Fruit fly (Drosophila melanogaster) whole organism, embryonic: ENCODE data around the gene bsk.
A peak's percentile ranks its signal among the peaks of the same experiment; 100 is the strongest.

ENCODE experiments used
- Aef1 ChIP-seq: fragments of 200-800 bp; sonication (Bioruptor generic); IDR thresholded peaks from 3 replicates; pipeline ENCODE4 v1.3.6; 2022; ENCODE audit warnings: missing biosample characterization, missing genetic modification characterization
- CG10267 ChIP-seq: fragments of 200-800 bp; sonication (Bioruptor generic); optimal IDR thresholded peaks from 2 replicates; lab custom pipeline; 2018; ENCODE audit warnings: missing biosample characterization, mild to moderate bottlenecking, missing genetic modification characterization, moderate library complexity
- CG14710 ChIP-seq: fragments of 200-800 bp; sonication (Bioruptor generic); optimal IDR thresholded peaks from 3 replicates; lab custom pipeline; 2019; ENCODE audit warnings: missing biosample characterization, mild to moderate bottlenecking, missing genetic modification characterization, moderate library complexity
- CG17912 ChIP-seq: fragments of 200-800 bp; sonication (Bioruptor generic); optimal IDR thresholded peaks from 2 replicates; lab custom pipeline; 2018; ENCODE audit warnings: missing biosample characterization, mild to moderate bottlenecking, missing genetic modification characterization
- CG18476 ChIP-seq: fragments of 200-800 bp; sonication (Bioruptor generic); optimal IDR thresholded peaks from 2 replicates; lab custom pipeline; 2016; ENCODE audit warnings: missing biosample characterization, mild to moderate bottlenecking, missing genetic modification characterization
- CG2199 ChIP-seq: fragments of 200-800 bp; sonication (Bioruptor generic); IDR thresholded peaks from 3 replicates; pipeline ENCODE4 v1.3.6; 2022; ENCODE audit warnings: missing biosample characterization, missing genetic modification characterization
- CG30020 ChIP-seq: fragments of 200-800 bp; optimal IDR thresholded peaks from 2 replicates; lab custom pipeline; 2019; ENCODE audit warnings: missing biosample characterization, mild to moderate bottlenecking, missing genetic modification characterization, moderate library complexity
- CG34224 ChIP-seq: fragments of 200-800 bp; sonication (Bioruptor generic); IDR thresholded peaks from 3 replicates; pipeline ENCODE4 v1.3.6; 2022; ENCODE audit warnings: missing biosample characterization, missing genetic modification characterization; ENCODE audit not compliant: partially characterized antibody
- CG4730 ChIP-seq: fragments of 200-800 bp; sonication (Bioruptor generic); IDR thresholded peaks from 2 replicates; pipeline ENCODE4 v1.3.6; 2022; ENCODE audit warnings: missing biosample characterization, missing genetic modification characterization
- CG4820 ChIP-seq: fragments of 200-800 bp; sonication (Bioruptor generic); optimal IDR thresholded peaks from 3 replicates; lab custom pipeline; 2016; ENCODE audit warnings: missing biosample characterization, missing genetic modification characterization
- CG5245 ChIP-seq: fragments of 200-800 bp; sonication (Bioruptor generic); optimal IDR thresholded peaks from 3 replicates; lab custom pipeline; 2016; ENCODE audit warnings: missing biosample characterization, missing genetic modification characterization
- CG8281 ChIP-seq: fragments of 200-800 bp; sonication (Bioruptor generic); optimal IDR thresholded peaks from 2 replicates; lab custom pipeline; 2018; ENCODE audit warnings: missing biosample characterization, mild to moderate bottlenecking, missing genetic modification characterization, moderate library complexity
- CG9437 ChIP-seq: fragments of 200-800 bp; sonication (Bioruptor generic); optimal IDR thresholded peaks from 2 replicates; lab custom pipeline; 2018; ENCODE audit warnings: missing biosample characterization, mild to moderate bottlenecking, missing genetic modification characterization
- CHES-1-like ChIP-seq: fragments of 200-800 bp; sonication (Bioruptor generic); optimal IDR thresholded peaks from 2 replicates; lab custom pipeline; 2016; ENCODE audit warnings: missing biosample characterization, missing genetic modification characterization
- D ChIP-seq, 2 experiments: fragments of 200-800 bp in 1 of 2; fragments of >200 bp in 1 of 2; sonication (Bioruptor generic) in 1 of 2; optimal IDR thresholded peaks; 2 replicates in 1 of 2; 3 replicates in 1 of 2; lab custom pipeline; 2017; ENCODE audit warnings: mild to moderate bottlenecking in 1 of 2, missing biosample characterization in 1 of 2, missing genetic modification characterization in 1 of 2, missing genetic modification reagents in 1 of 2
- Dbx ChIP-seq: fragments of 200-800 bp; sonication (Bioruptor generic); IDR thresholded peaks from 3 replicates; pipeline ENCODE4 v1.3.6; 2022; ENCODE audit warnings: missing biosample characterization, missing genetic modification characterization
- Dek ChIP-seq: fragments of 200-800 bp; sonication (Bioruptor generic); optimal IDR thresholded peaks from 3 replicates; lab custom pipeline; 2019; ENCODE audit warnings: missing biosample characterization, mild to moderate bottlenecking, missing genetic modification characterization, moderate library complexity
- Dll ChIP-seq: fragments of 200-800 bp; sonication (Bioruptor generic); IDR thresholded peaks from 4 replicates; pipeline ENCODE4 v1.3.6; 2022; ENCODE audit warnings: missing biosample characterization, missing genetic modification characterization; ENCODE audit not compliant: partially characterized antibody
- HLH3B ChIP-seq: fragments of 200-800 bp; sonication (Bioruptor generic); IDR thresholded peaks from 2 replicates; pipeline ENCODE4 v1.3.6; 2022; ENCODE audit warnings: missing biosample characterization, missing genetic modification characterization
- HLH4C ChIP-seq: fragments of 200-800 bp; sonication (Bioruptor generic); IDR thresholded peaks from 3 replicates; pipeline ENCODE4 v1.3.6; 2022; ENCODE audit warnings: missing biosample characterization, missing genetic modification characterization; ENCODE audit not compliant: partially characterized antibody
- Lim3 ChIP-seq: fragments of 200-800 bp; sonication (Bioruptor generic); IDR thresholded peaks from 2 replicates; pipeline ENCODE4 v1.3.6; 2022; ENCODE audit warnings: missing biosample characterization, missing genetic modification characterization
- Mes4 ChIP-seq: fragments of 200-800 bp; sonication (Bioruptor generic); optimal IDR thresholded peaks from 2 replicates; lab custom pipeline; 2016; ENCODE audit warnings: missing biosample characterization, missing genetic modification characterization
- Nf-YB ChIP-seq: fragments of 200-800 bp; sonication (Bioruptor generic); optimal IDR thresholded peaks from 3 replicates; lab custom pipeline; 2019; ENCODE audit warnings: missing biosample characterization, mild to moderate bottlenecking, missing genetic modification characterization, moderate library complexity
- Pdp1 ChIP-seq, 2 experiments: fragments of 200-800 bp; sonication (Bioruptor generic); optimal IDR thresholded peaks; 3 replicates each; lab custom pipeline; 2016; ENCODE audit warnings: missing biosample characterization in 2 of 2, missing genetic modification characterization in 2 of 2, mild to moderate bottlenecking in 1 of 2, moderate library complexity in 1 of 2
- Rfx ChIP-seq: fragments of 200-800 bp; sonication (Bioruptor generic); IDR thresholded peaks from 2 replicates; pipeline ENCODE4 v1.3.6; 2022; ENCODE audit warnings: missing biosample characterization, missing genetic modification characterization
- Rx ChIP-seq: fragments of 200-800 bp; sonication (Bioruptor generic); IDR thresholded peaks from 2 replicates; pipeline ENCODE4 v1.3.6; 2022; ENCODE audit warnings: missing biosample characterization, missing genetic modification characterization
- Sox100B ChIP-seq: fragments of 200-800 bp; sonication (Bioruptor generic); optimal IDR thresholded peaks from 3 replicates; lab custom pipeline; 2018; ENCODE audit warnings: missing biosample characterization, mild to moderate bottlenecking, missing genetic modification characterization
- Sry-β ChIP-seq: fragments of 200-800 bp; sonication (Bioruptor generic); optimal IDR thresholded peaks from 2 replicates; lab custom pipeline; 2018; ENCODE audit warnings: missing biosample characterization, mild to moderate bottlenecking, missing genetic modification characterization, moderate library complexity
- Xrp1 ChIP-seq: fragments of 200-800 bp; sonication (Bioruptor generic); IDR thresholded peaks from 2 replicates; pipeline ENCODE4 v1.3.6; 2022; ENCODE audit warnings: missing biosample characterization, missing genetic modification characterization
- ara ChIP-seq: fragments of 200-800 bp; sonication (Bioruptor generic); IDR thresholded peaks from 2 replicates; pipeline ENCODE4 v1.3.6; 2022; ENCODE audit warnings: missing biosample characterization, missing genetic modification characterization
- ash1 ChIP-seq: fragments of 200-800 bp; sonication (Bioruptor generic); optimal IDR thresholded peaks from 2 replicates; lab custom pipeline; 2018; ENCODE audit warnings: missing biosample characterization, mild to moderate bottlenecking, missing genetic modification characterization
- cad ChIP-seq: fragments of >200 bp; optimal IDR thresholded peaks from 2 replicates; lab custom pipeline; 2017; ENCODE audit warnings: missing biosample characterization, missing genetic modification characterization
- cg ChIP-seq: fragments of 200-800 bp; sonication (Bioruptor generic); optimal IDR thresholded peaks from 3 replicates; lab custom pipeline; 2019; ENCODE audit warnings: missing biosample characterization, mild to moderate bottlenecking, missing genetic modification characterization, moderate library complexity
- dpn ChIP-seq, 2 experiments: fragments of 200-800 bp; sonication (Bioruptor generic); optimal IDR thresholded peaks; 3 replicates each; lab custom pipeline; 2016; ENCODE audit warnings: missing biosample characterization in 2 of 2, missing genetic modification characterization in 2 of 2
- dysf ChIP-seq: fragments of 200-800 bp; sonication (Bioruptor generic); IDR thresholded peaks from 3 replicates; pipeline ENCODE4 v1.3.6; 2022; ENCODE audit warnings: missing biosample characterization, missing genetic modification characterization
- emc ChIP-seq: fragments of 200-800 bp; sonication (Bioruptor generic); optimal IDR thresholded peaks from 2 replicates; lab custom pipeline; 2016; ENCODE audit warnings: missing biosample characterization, missing genetic modification characterization
- ems ChIP-seq: fragments of 200-800 bp; sonication (Bioruptor generic); optimal IDR thresholded peaks from 3 replicates; lab custom pipeline; 2016; ENCODE audit warnings: missing biosample characterization, missing genetic modification characterization
- esg ChIP-seq: fragments of 200-800 bp; sonication (Bioruptor generic); conservative IDR thresholded peaks from 2 replicates; pipeline ENCODE4 v1.3.6; 2022; ENCODE audit warnings: missing biosample characterization, missing genetic modification characterization
- eve ChIP-seq, 2 experiments: fragments of >200 bp; optimal IDR thresholded peaks; 2 replicates each; lab custom pipeline; 2017; ENCODE audit warnings: missing biosample characterization in 2 of 2, missing genetic modification characterization in 2 of 2
- gce ChIP-seq: fragments of 200-800 bp; sonication (Bioruptor generic); IDR thresholded peaks from 3 replicates; pipeline ENCODE4 v1.3.6; 2022; ENCODE audit warnings: missing biosample characterization, missing genetic modification characterization
- gt ChIP-seq: fragments of 200-800 bp; sonication (Bioruptor generic); IDR thresholded peaks from 2 replicates; pipeline ENCODE4 v1.3.6; 2022; ENCODE audit warnings: missing biosample characterization, missing genetic modification characterization
- hkb ChIP-seq, 2 experiments: fragments of 200-800 bp in 1 of 2; fragments of >200 bp in 1 of 2; sonication (Bioruptor generic) in 1 of 2; IDR thresholded peaks in 1 of 2; optimal IDR thresholded peaks in 1 of 2; 2 replicates each; pipeline versions ENCODE4 v1.3.6 to Lab custom; 2017 to 2022; ENCODE audit warnings: missing biosample characterization in 1 of 2, missing genetic modification characterization in 1 of 2
- luna ChIP-seq: fragments of 200-800 bp; sonication (Bioruptor generic); optimal IDR thresholded peaks from 2 replicates; lab custom pipeline; 2016; ENCODE audit warnings: missing biosample characterization, missing genetic modification characterization
- mirr ChIP-seq: fragments of 200-800 bp; sonication (Bioruptor generic); optimal IDR thresholded peaks from 3 replicates; lab custom pipeline; 2018; ENCODE audit warnings: missing biosample characterization, mild to moderate bottlenecking, missing genetic modification characterization
- pan ChIP-seq, 4 experiments: fragments of >200 bp in 3 of 4; fragments of 200-800 bp in 1 of 4; sonication (Bioruptor generic) in 1 of 4; optimal IDR thresholded peaks in 3 of 4; IDR thresholded peaks in 1 of 4; 2 replicates each; pipeline versions ENCODE4 v1.3.6 to Lab custom; 2017 to 2022; ENCODE audit warnings: missing biosample characterization in 2 of 4, missing genetic modification characterization in 2 of 4, mixed read lengths in 1 of 4
- pzg ChIP-seq: fragments of 200-800 bp; sonication (Bioruptor generic); optimal IDR thresholded peaks from 3 replicates; lab custom pipeline; 2018; ENCODE audit warnings: missing biosample characterization, mild to moderate bottlenecking, missing genetic modification characterization, moderate library complexity
- sima ChIP-seq: fragments of 200-800 bp; sonication (Bioruptor generic); optimal IDR thresholded peaks from 2 replicates; lab custom pipeline; 2016; ENCODE audit warnings: missing biosample characterization, missing genetic modification characterization
- twi ChIP-seq: fragments of 200-800 bp; optimal IDR thresholded peaks from 2 replicates; lab custom pipeline; 2019; ENCODE audit warnings: missing biosample characterization, mild to moderate bottlenecking, missing genetic modification characterization, moderate library complexity
- wor ChIP-seq: fragments of 200-800 bp; sonication (Bioruptor generic); IDR thresholded peaks from 2 replicates; pipeline ENCODE4 v1.3.6; 2022; ENCODE audit warnings: missing biosample characterization, missing genetic modification characterization
- zf30C ChIP-seq: fragments of 200-800 bp; sonication (Bioruptor generic); optimal IDR thresholded peaks from 3 replicates; lab custom pipeline; 2018; ENCODE audit warnings: missing biosample characterization, mild to moderate bottlenecking, missing genetic modification characterization

Gene bsk

dm6 chr2L:10276436-10276835, 26.1 kb upstream of the bsk start (continued):
- no peak for TF ChIP-seq pan (optimal IDR thresholded peaks at IDR 0.05; lab: Kevin White, UChicago)
- TF ChIP-seq pan (GFP tag; optimal IDR thresholded peaks at IDR 0.05 in 1 of 2, IDR thresholded peaks at IDR 0.05 in 1 of 2), result no peak
- TF ChIP-seq HLH3B (GFP tag; lab: Robert Waterston, UW), result peak; percentile 46; the same call in 1 of the 2 replicates
- TF ChIP-seq CG10267 (tag; lab: Kevin White, UChicago), result peak; percentile 57
- no peak for TF ChIP-seq cad
- no peak for TF ChIP-seq luna (GFP tag; lab: Kevin White, UChicago)
- no peak for TF ChIP-seq CG30020 (tag; lab: Kevin White, UChicago)
- TF ChIP-seq cg (GFP tag; lab: Kevin White, UChicago), result no peak
- TF ChIP-seq D (optimal IDR thresholded peaks at IDR 0.05; lab: Kevin White, UChicago), result no peak
- peak; percentile 61 for TF ChIP-seq D (GFP tag; optimal IDR thresholded peaks at IDR 0.05; lab: Kevin White, UChicago)
- TF ChIP-seq Xrp1 (GFP tag; lab: Robert Waterston, UW), result peak; percentile 72
- TF ChIP-seq Pdp1 (GFP tag; optimal IDR thresholded peaks at IDR 0.05; lab: Kevin White, UChicago), result peak in 1 of 2 experiments; percentile 60
- peak; percentile 4 for TF ChIP-seq Sry-β (GFP tag; lab: Kevin White, UChicago)
- TF ChIP-seq CG17912 (GFP tag; lab: Kevin White, UChicago), result no peak
- TF ChIP-seq esg (GFP tag; lab: Robert Waterston, UW), result no peak
- TF ChIP-seq CG8281 (tag; lab: Kevin White, UChicago), result no peak
- no peak for TF ChIP-seq Lim3 (GFP tag; lab: Robert Waterston, UW)
- TF ChIP-seq Rfx (GFP tag; lab: Robert Waterston, UW), result no peak
- no peak for TF ChIP-seq Dll (GFP tag; lab: Robert Waterston, UW)
- TF ChIP-seq CG9437 (GFP tag; lab: Kevin White, UChicago), result peak; percentile 6
- no peak for TF ChIP-seq CG4730 (GFP tag; lab: Robert Waterston, UW)
- TF ChIP-seq wor (GFP tag; lab: Robert Waterston, UW), result peak; percentile 12; the same call in 1 of the 2 replicates
- TF ChIP-seq emc (GFP tag; lab: Kevin White, UChicago), result no peak
- TF ChIP-seq sima, result no peak
- no peak for TF ChIP-seq pzg (GFP tag; lab: Kevin White, UChicago)
- no peak for TF ChIP-seq CG34224 (GFP tag; lab: Robert Waterston, UW)
- peak; percentile 61 for TF ChIP-seq CG14710 (tag; lab: Kevin White, UChicago)
- peak; percentile 63 for TF ChIP-seq Sox100B
- no peak for TF ChIP-seq CHES-1-like (GFP tag; lab: Kevin White, UChicago)
- TF ChIP-seq ara (GFP tag; lab: Robert Waterston, UW), result 0 out of 2 replicates have a peak, but pooled peaks have one; percentile 30
- no peak for TF ChIP-seq eve (GFP tag; optimal IDR thresholded peaks at IDR 0.05; lab: Kevin White, UChicago)
- TF ChIP-seq gt (GFP tag; lab: Robert Waterston, UW), result no peak
- no peak for TF ChIP-seq dpn (GFP tag; optimal IDR thresholded peaks at IDR 0.05; lab: Kevin White, UChicago)
- no peak for TF ChIP-seq Rx
- peak; percentile 44; the same call in 1 of the 3 replicates for TF ChIP-seq gce (GFP tag; lab: Robert Waterston, UW)
- no peak for TF ChIP-seq ems (GFP tag; lab: Kevin White, UChicago)
- TF ChIP-seq Nf-YB (GFP tag; lab: Kevin White, UChicago), result no peak
- no peak for TF ChIP-seq Dek (tag; lab: Kevin White, UChicago)
- no peak for TF ChIP-seq ash1 (GFP tag; lab: Kevin White, UChicago)
- no peak for TF ChIP-seq dysf (GFP tag; lab: Robert Waterston, UW)
- TF ChIP-seq hkb (optimal IDR thresholded peaks at IDR 0.05; lab: Kevin White, UChicago), result no peak
- peak; percentile 48 for TF ChIP-seq hkb (GFP tag; IDR thresholded peaks at IDR 0.05; lab: Robert Waterston, UW)
- TF ChIP-seq Mes4 (GFP tag; lab: Kevin White, UChicago), result no peak
- no peak for TF ChIP-seq twi (tag; lab: Kevin White, UChicago)
- no peak for TF ChIP-seq mirr (GFP tag; lab: Kevin White, UChicago)
- no peak for TF ChIP-seq CG18476
- no peak for TF ChIP-seq CG2199 (GFP tag; lab: Robert Waterston, UW)
- no peak for TF ChIP-seq HLH4C (GFP tag; lab: Robert Waterston, UW)
- no peak for TF ChIP-seq Dbx (GFP tag; lab: Robert Waterston, UW)
- no peak for TF ChIP-seq CG5245 (GFP tag; lab: Kevin White, UChicago)
- TF ChIP-seq CG4820 (GFP tag; lab: Kevin White, UChicago), result peak; percentile 41
- TF ChIP-seq Aef1, result no peak
- no peak for TF ChIP-seq zf30C
